Worm (Caenorhabditis elegans): ENCODE data around the gene idpb-3.

The idpb-3 gene

DNA sequence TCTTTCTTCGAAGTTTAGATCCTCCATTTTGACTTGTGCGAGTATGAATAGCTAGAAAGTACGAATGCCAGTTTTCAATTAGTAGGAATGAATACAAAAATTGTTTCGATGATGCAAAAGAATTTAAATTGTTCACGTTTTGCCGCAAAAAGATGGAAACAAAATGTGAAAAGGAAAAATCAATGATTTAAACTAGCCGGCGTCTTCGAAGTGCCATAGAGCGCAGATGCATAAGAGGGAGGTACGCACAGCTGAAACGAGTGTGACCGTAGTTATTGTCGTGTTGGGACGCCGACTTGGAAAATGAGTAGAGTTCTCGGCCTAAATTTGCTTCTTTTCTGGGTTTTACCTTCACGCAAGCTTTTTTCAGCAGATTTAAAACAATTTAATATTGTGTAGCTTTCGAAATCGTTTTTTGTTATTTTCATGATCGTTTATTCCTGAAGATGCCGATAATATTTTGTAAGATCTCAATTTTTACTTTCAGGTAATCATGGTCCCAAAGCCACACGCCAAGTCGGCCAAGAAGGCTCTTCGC lies 46.4 kb downstream of the idpb-3 start, which contains the start of the genes ify-1 and rpl-22:
ify-1 (minus strand) TSS at position 51 of the 538 bp plus-strand sequence.
rpl-22 (plus strand) TSS at position 488 of the 538 bp plus-strand sequence.
- TF ChIP-seq nhr-2 (tag; optimal IDR thresholded peaks at IDR 0.05), result no peak
- no peak for TF ChIP-seq bed-3 (GFP tag; optimal IDR thresholded peaks at IDR 0.05)
- TF ChIP-seq cnd-1 (tag; optimal IDR thresholded peaks at IDR 0.05), result peak; percentile 61
- TF ChIP-seq blmp-1 (tag; optimal IDR thresholded peaks at IDR 0.05), result no peak
- TF ChIP-seq nhr-76 (tag; optimal IDR thresholded peaks at IDR 0.05), result no peak
- peak; percentile 39 for TF ChIP-seq nhr-12 (tag; optimal IDR thresholded peaks at IDR 0.05)
- peak; percentile 83 for TF ChIP-seq hlh-1 (tag; optimal IDR thresholded peaks at IDR 0.05)
- TF ChIP-seq nhr-237 (tag; optimal IDR thresholded peaks at IDR 0.05), result peak; percentile 95
- peak; percentile 97 for TF ChIP-seq pha-4 (tag; optimal IDR thresholded peaks at IDR 0.05)
- no peak for TF ChIP-seq tbx-8 (GFP tag; optimal IDR thresholded peaks at IDR 0.05)
- peak; percentile 71 for TF ChIP-seq drap-1 (GFP tag; optimal IDR thresholded peaks at IDR 0.05)
- peak; percentile 76 for TF ChIP-seq mls-2 (tag; optimal IDR thresholded peaks at IDR 0.05)
- no peak for TF ChIP-seq snpc-4 (tag; optimal IDR thresholded peaks at IDR 0.05)
- TF ChIP-seq unc-62 (GFP tag; optimal IDR thresholded peaks at IDR 0.05), result peak; percentile 61
- peak; percentile 75 for TF ChIP-seq unc-120 (tag; optimal IDR thresholded peaks at IDR 0.05; ENCODE audit: poor library complexity, severe bottlenecking)
- TF ChIP-seq lin-32 (GFP tag; optimal IDR thresholded peaks at IDR 0.05), result no peak
- TF ChIP-seq mep-1 (tag; optimal IDR thresholded peaks at IDR 0.05), result peak; percentile 96
- TF ChIP-seq ceh-39 (tag; optimal IDR thresholded peaks at IDR 0.05), result peak; percentile 83
- no peak for TF ChIP-seq sem-2 (GFP tag; optimal IDR thresholded peaks at IDR 0.05)
- peak; percentile 32 for TF ChIP-seq mab-5 (tag; optimal IDR thresholded peaks at IDR 0.05)
- peak; percentile 50 for TF ChIP-seq ztf-11 (tag; optimal IDR thresholded peaks at IDR 0.05)
- peak; percentile 82 for TF ChIP-seq ces-1 (GFP tag; optimal IDR thresholded peaks at IDR 0.05)
- peak; percentile 30 for TF ChIP-seq ceh-83 (GFP tag; optimal IDR thresholded peaks at IDR 0.05)
- peak; percentile 62 for TF ChIP-seq sptf-1 (tag; optimal IDR thresholded peaks at IDR 0.05)
- TF ChIP-seq zip-8 (tag; optimal IDR thresholded peaks at IDR 0.05), result no peak
- peak; percentile 72 for TF ChIP-seq elt-3 (tag; optimal IDR thresholded peaks at IDR 0.05)
- TF ChIP-seq flh-1 (GFP tag; optimal IDR thresholded peaks at IDR 0.05), result no peak
- TF ChIP-seq ceh-43 (GFP tag; optimal IDR thresholded peaks at IDR 0.05), result peak; percentile 18
- no peak for TF ChIP-seq unc-39 (tag; optimal IDR thresholded peaks at IDR 0.05)
- TF ChIP-seq M03D4.4 (tag; optimal IDR thresholded peaks at IDR 0.05), result peak; percentile 50
- TF ChIP-seq ham-2 (GFP tag; optimal IDR thresholded peaks at IDR 0.05), result peak; percentile 69
- TF ChIP-seq elt-1 (tag; optimal IDR thresholded peaks at IDR 0.05; ENCODE audit: borderline replicate concordance, insufficient read depth), result peak; percentile 51
- TF ChIP-seq lsy-2 (tag; optimal IDR thresholded peaks at IDR 0.05), result peak; percentile 99
- TF ChIP-seq lin-13 (tag; optimal IDR thresholded peaks at IDR 0.05), result peak; percentile 98
- TF ChIP-seq nhr-28 (tag; optimal IDR thresholded peaks at IDR 0.05), result no peak

Data from whole organism, mixed stage, embryonic.